Fruit fly (Drosophila melanogaster) whole organism, adult: ENCODE measurements around the gene NLaz.

Experiments
- CG11617 ChIP-seq: fragments of 200-800 bp; sonication (Bioruptor generic); optimal IDR thresholded peaks from 2 replicates; lab custom pipeline; 2017; ENCODE audit warnings: mild to moderate bottlenecking, missing biosample characterization, missing genetic modification reagents, missing genetic modification characterization
- CG1620 ChIP-seq: fragments of 200-800 bp; sonication (Bioruptor generic); optimal IDR thresholded peaks from 2 replicates; lab custom pipeline; 2016; ENCODE audit warnings: missing biosample characterization, missing genetic modification characterization
- CG33017 ChIP-seq: fragments of 200-800 bp; sonication (Bioruptor generic); optimal IDR thresholded peaks from 2 replicates; lab custom pipeline; 2018; ENCODE audit warnings: missing biosample characterization, mild to moderate bottlenecking, missing genetic modification characterization, moderate library complexity
- CG5204 ChIP-seq: fragments of 200-800 bp; sonication (Bioruptor generic); optimal IDR thresholded peaks from 2 replicates; lab custom pipeline; 2016; ENCODE audit warnings: missing biosample characterization, missing genetic modification characterization
- CG7045 ChIP-seq: fragments of 200-800 bp; sonication (Bioruptor generic); optimal IDR thresholded peaks from 2 replicates; lab custom pipeline; 2017; ENCODE audit warnings: missing biosample characterization, mild to moderate bottlenecking, missing genetic modification characterization
- CG7101 ChIP-seq: fragments of 200-800 bp; sonication (Bioruptor generic); optimal IDR thresholded peaks from 2 replicates; lab custom pipeline; 2018; ENCODE audit warnings: missing biosample characterization, mild to moderate bottlenecking, missing genetic modification characterization, moderate library complexity
- Clk ChIP-seq: fragments of 200-800 bp; sonication (Bioruptor generic); optimal IDR thresholded peaks from 2 replicates; lab custom pipeline; 2017; ENCODE audit warnings: missing biosample characterization, missing genetic modification characterization
- Hr96 ChIP-seq: fragments of 200-800 bp; sonication (Bioruptor generic); optimal IDR thresholded peaks from 2 replicates; lab custom pipeline; 2016; ENCODE audit warnings: missing biosample characterization, missing genetic modification characterization
- Mnt ChIP-seq: fragments of 200-800 bp; sonication (Bioruptor generic); optimal IDR thresholded peaks from 2 replicates; lab custom pipeline; 2016; ENCODE audit warnings: missing biosample characterization, mild to moderate bottlenecking, missing genetic modification characterization
- cnc ChIP-seq, 2 experiments: fragments of >200 bp; optimal IDR thresholded peaks; 2 replicates each; lab custom pipeline; 2017
- kay ChIP-seq: fragments of 200-800 bp; sonication (Bioruptor generic); peaks from one replicate; lab custom pipeline; 2016; ENCODE audit warnings: missing biosample characterization, missing genetic modification characterization, borderline replicate concordance
- ovo ChIP-seq: fragments of 200-800 bp; sonication (Bioruptor generic); optimal IDR thresholded peaks from 2 replicates; lab custom pipeline; 2016; ENCODE audit warnings: missing biosample characterization, missing genetic modification characterization
- tj ChIP-seq: fragments of 200-800 bp; sonication (Bioruptor generic); optimal IDR thresholded peaks from 3 replicates; lab custom pipeline; 2017; ENCODE audit warnings: missing biosample characterization, mild to moderate bottlenecking, missing genetic modification characterization, moderate library complexity

DNA sequence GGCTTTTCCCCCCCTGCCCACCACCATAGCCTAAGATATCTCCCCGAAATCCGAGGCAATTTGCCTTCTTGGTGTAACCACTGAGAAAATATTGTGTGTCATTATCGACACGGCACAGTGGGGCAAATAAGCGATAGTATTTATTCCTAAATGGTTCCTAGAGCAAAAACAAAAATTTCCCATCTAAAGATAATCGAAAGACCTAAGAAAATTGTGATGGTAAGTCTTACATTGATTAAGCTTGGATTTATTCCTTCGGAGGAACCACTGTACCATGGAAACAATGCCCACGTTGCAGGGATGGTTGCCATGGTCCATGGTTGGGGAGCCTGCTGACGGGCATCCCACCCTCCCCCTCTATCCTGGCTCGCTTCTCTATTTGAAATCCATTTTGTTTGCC is 45.2 kb downstream of the NLaz start:
- no peak for TF ChIP-seq cnc (optimal IDR thresholded peaks at IDR 0.05; lab: Kevin White, UChicago)
- TF ChIP-seq Hr96 (GFP tag; lab: Kevin White, UChicago), result no peak
- no peak for TF ChIP-seq kay (GFP tag; lab: Kevin White, UChicago)
- TF ChIP-seq tj (GFP tag; lab: Kevin White, UChicago), result no peak
- TF ChIP-seq CG33017, result no peak
- TF ChIP-seq CG7045, result no peak
- TF ChIP-seq Clk (GFP tag; lab: Kevin White, UChicago), result no peak
- no peak for TF ChIP-seq CG5204 (GFP tag; lab: Kevin White, UChicago)
- no peak for TF ChIP-seq CG11617 (GFP tag; lab: Kevin White, UChicago)
- no peak for TF ChIP-seq ovo (GFP tag; lab: Kevin White, UChicago)
- no peak for TF ChIP-seq Mnt (GFP tag; lab: Kevin White, UChicago)
- no peak for TF ChIP-seq CG7101 (tag; lab: Kevin White, UChicago)
- no peak for TF ChIP-seq CG1620
